Worm (Caenorhabditis elegans) whole organism, mixed stage, embryonic: Measurements from ENCODE around the gene set-14.
A peak's percentile ranks its signal among the peaks of the same experiment; 100 is the strongest.

ENCODE experiments used
- bed-3 ChIP-seq: fragments of 200-800 bp; sonication (Bioruptor generic); optimal IDR thresholded peaks from 3 replicates; lab custom pipeline; 2018; ENCODE audit warnings: mild to moderate bottlenecking, missing genetic modification characterization, moderate library complexity, missing compliant biosample characterization
- ceh-83 ChIP-seq: fragments of 200-800 bp; sonication (Bioruptor generic); optimal IDR thresholded peaks from 2 replicates; lab custom pipeline; 2018; ENCODE audit warnings: mild to moderate bottlenecking, missing genetic modification characterization, missing compliant biosample characterization
- hlh-1 ChIP-seq: fragments of 150-350 bp; optimal IDR thresholded peaks from 2 replicates; lab custom pipeline; 2014; ENCODE audit warnings: missing biosample characterization, missing genetic modification reagents, missing genetic modification characterization
- lsy-2 ChIP-seq: fragments of 150-350 bp; optimal IDR thresholded peaks from 2 replicates; lab custom pipeline; 2014; ENCODE audit warnings: missing biosample characterization, missing genetic modification characterization
- mep-1 ChIP-seq: fragments of 150-350 bp; optimal IDR thresholded peaks from 2 replicates; lab custom pipeline; 2017; ENCODE audit warnings: missing biosample characterization, missing genetic modification reagents, missing genetic modification characterization, inconsistent platforms
- nhr-237 ChIP-seq: fragments of 150-350 bp; optimal IDR thresholded peaks from 2 replicates; lab custom pipeline; 2014; ENCODE audit warnings: missing biosample characterization, missing genetic modification characterization
- pha-4 ChIP-seq: fragments of 150-350 bp; optimal IDR thresholded peaks from 2 replicates; lab custom pipeline; 2018; ENCODE audit warnings: missing biosample characterization, missing genetic modification reagents, missing genetic modification characterization
- unc-62 ChIP-seq: fragments of 150-350 bp; optimal IDR thresholded peaks from 2 replicates; lab custom pipeline; 2014; ENCODE audit warnings: missing biosample characterization, missing genetic modification reagents, missing genetic modification characterization

DNA sequence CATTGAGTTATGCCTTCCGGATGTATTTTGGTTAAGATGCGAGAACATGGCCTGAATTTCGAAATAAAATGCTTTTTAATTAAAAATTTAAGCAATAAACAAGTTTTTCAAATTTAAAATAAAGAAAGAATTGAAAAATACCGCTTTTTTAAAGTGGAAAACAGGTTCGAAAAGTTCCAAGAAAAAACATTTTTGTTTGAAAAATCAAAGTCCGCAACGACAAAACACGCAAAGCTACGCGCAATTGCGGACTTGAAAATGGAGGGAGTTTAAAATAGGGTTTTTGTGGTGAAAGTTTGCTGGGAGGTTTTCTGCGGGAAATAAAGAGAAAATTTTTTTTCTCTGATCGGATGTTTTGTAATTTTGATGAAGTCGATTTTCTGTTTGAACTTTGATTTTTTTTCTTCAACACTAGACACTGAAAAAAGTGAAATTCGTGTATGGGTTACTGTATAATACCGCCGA is 2.4 kb upstream of the set-14 start, which contains the start of gene npp-19:
- no peak for TF ChIP-seq unc-62 (GFP tag; lab: Kevin White, UChicago)
- no peak for TF ChIP-seq ceh-83 (GFP tag; lab: Kevin White, UChicago)
- peak; percentile 19 for TF ChIP-seq pha-4 (tag; lab: Kevin White, UChicago)
- peak; percentile 85 for TF ChIP-seq mep-1
- no peak for TF ChIP-seq bed-3 (GFP tag; lab: Kevin White, UChicago)
- peak; percentile 72 for TF ChIP-seq nhr-237 (tag; lab: Kevin White, UChicago)
- TF ChIP-seq hlh-1 (tag; lab: Kevin White, UChicago): peak; percentile 14
- peak; percentile 84 for TF ChIP-seq lsy-2 (tag; lab: Kevin White, UChicago)
